Fruit fly (Drosophila melanogaster) S2 (cell line): Measurements from ENCODE around the gene Dlc90F.

Experiments used
- CG8478 ChIP-seq: fragments of >200 bp; optimal IDR thresholded peaks from 2 replicates; lab custom pipeline; 2018
- CTCF ChIP-seq, 2 experiments: fragments of >200 bp; optimal IDR thresholded peaks; 2 replicates each; lab custom pipeline; 2018

Dlc90F gene

DNA sequence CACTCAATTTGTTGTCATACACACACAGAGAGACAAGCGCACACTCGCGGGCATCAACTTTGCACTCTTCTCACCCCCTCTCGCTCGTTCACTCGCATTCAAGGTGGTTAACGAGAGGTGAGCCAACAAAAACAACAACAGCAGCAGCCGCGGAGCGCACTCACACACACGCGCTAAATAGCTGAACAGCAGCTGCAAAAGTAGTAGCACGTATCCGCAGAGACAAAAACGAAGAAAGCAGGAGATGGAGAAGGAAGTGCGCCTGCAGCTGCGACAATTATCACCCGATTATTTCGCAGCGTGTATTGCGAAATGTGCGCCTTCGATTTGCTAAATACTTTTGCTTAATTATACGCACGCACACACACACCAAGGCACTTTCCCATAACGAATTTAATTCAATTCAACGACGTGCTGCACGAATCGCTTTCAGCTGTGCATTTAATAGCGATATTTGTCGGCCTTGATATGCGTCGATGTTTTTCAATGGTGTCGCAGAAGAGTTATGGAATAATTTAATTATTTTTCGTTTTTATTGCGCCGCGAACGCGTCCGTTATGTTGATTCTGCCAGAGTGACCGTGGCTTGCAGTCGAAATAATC, 630 bp upstream of the Dlc90F start:
- TF ChIP-seq CTCF (optimal IDR thresholded peaks at IDR 0.05; lab: Kevin White, UChicago) (no peak), CG8478 (lab: Kevin White, UChicago) (no peak)

DNA sequence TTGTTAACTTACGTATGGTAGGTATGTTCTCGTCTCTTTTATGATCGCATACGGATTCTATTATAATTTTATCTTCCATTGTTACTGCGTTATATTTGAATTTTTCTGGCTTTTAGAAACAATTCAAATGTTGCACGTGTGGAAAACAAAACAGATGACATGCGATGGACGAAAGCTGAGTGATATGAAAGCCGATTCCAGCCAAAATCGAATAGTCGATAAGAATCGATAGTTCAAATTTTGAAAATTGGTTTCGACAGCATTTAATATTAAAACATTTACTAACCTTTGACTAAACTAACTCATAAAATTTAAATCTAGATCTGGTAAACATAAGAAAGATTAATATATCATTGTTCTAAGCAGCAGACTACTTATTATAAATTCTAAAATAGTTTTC, 2.5 kb downstream of the Dlc90F start, which contains the start of gene Polr1E:
TSS of gene Polr1E (minus strand) at position 160 of the 400 bp plus-strand sequence.
- no peak for TF ChIP-seq CTCF (optimal IDR thresholded peaks at IDR 0.05; lab: Kevin White, UChicago)

DNA sequence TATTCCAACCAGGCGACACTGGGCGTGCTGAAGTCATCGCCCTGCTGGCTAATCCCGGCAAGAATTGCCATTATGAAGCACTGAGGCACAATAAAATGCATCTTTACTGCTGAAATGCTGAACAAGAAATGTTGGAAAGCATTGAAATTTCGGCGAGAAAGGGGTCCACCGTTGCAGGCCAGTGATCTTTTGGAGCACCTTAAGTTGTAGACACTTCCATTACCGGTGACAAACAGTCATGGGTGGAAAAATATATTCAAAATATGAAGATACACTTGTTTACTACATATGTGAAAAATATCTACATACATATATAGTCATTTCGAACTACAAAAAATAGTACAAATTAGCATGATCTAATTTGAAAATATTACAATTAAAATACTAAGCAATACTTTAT, 3.7 kb downstream of the Dlc90F start, which contains the start of gene CG7126:
TSS of gene CG7126 (minus strand) at position 101 of the 400 bp plus-strand sequence.
- TF ChIP-seq CG8478 (lab: Kevin White, UChicago) (no peak), CTCF (optimal IDR thresholded peaks at IDR 0.05; lab: Kevin White, UChicago) (no peak)

DNA sequence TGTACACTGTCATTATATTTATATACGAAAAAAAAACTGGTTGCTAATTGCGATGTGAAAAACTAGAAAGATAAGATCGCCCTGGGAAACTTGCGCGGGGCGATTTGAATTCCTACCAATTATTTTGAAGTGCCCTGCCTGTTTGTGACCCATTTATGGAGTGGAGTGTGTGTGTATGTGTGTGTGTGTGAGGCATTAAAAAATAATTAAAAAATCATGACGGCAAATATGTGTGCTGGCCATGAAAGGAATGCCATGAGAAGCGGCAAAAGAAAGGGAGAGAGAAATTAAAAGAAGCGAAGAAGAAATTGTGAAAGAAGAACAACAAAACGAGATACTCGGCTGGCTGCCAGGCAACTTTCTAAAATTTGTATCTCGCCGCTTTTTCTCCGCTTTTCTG, 10.9 kb downstream of the Dlc90F start:
- TF ChIP-seq CTCF (optimal IDR thresholded peaks at IDR 0.05; lab: Kevin White, UChicago): no peak
- TF ChIP-seq CG8478 (lab: Kevin White, UChicago): no peak

DNA sequence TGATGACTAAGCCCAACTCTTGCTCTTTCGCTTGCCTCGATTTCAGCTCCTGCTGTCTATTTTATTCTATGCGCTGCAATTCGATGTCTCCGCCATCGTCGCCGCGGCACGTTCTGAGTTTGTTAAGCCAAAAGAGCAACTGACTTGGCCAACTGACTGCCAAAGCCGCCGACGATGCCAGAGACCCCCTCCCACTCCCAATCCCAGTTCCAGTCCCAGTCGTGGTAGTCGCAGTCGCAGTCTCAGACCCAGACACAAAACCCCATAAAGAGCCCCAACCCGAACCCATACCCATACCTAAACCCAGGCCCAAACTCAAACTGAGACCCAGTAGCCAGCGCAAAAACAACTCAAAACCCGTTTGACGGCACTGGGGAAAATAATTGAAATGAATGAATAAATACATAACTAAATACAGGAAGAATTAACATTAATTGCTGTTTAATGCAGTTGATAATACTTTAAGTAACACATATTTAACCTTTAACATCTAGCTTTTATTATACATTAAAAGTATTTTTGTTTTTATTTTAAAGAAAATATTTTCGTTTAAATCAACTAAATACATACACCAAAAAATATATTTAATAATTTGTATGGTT, 11.8 kb downstream of the Dlc90F start:
- no peak for TF ChIP-seq CTCF (optimal IDR thresholded peaks at IDR 0.05; lab: Kevin White, UChicago)
- TF ChIP-seq CG8478 (lab: Kevin White, UChicago): no peak

DNA sequence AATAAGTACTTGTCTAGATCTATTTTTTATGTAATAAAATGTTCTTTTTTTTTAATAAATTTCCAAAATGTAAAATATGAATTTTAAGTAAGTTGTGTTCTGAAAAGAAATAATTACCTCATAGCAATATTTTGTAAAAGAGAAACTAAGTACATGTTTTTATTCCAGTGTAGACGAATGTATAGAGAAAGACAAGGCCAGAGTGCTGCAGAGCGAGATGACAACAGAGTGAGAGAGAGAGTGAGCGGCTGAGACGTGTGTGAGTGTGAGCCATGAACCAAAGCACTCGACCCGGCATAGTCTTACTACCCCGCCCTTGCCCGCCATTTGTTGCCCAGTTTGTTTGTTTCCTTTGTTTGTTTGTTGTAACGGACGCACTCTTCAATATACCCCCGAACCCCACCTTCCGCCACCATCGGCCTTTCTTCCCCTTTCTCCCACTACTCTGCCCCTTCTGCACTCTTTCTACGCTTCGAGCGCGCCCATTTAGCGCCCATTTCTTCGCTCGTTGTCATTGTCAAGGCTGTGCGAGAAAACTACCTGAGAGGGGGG, 12.4 kb downstream of the Dlc90F start:
- TF ChIP-seq CG8478 (lab: Kevin White, UChicago) (no peak), CTCF (optimal IDR thresholded peaks at IDR 0.05; lab: Kevin White, UChicago) (no peak)

DNA sequence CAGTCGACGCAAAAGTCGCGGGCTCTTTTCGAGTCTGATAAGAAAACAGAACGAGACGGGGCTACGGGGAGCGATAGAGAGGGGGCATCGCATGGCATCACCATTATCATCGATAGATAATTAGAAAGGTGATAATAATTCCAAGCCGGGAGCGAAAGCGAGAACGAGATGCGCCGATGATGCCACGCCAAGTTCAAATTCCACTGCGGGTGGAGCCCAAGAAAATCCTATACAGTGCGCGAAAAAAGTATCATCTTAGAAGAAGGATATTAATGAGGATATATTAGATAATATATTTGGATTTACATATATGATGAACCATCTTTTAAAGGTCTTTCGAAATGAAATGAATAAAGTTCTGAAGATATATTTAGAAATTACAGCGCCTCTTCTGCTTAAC, 13.7 kb downstream of the Dlc90F start:
- no peak for TF ChIP-seq CG8478 (lab: Kevin White, UChicago)
- TF ChIP-seq CTCF (optimal IDR thresholded peaks at IDR 0.05; lab: Kevin White, UChicago): no peak

DNA sequence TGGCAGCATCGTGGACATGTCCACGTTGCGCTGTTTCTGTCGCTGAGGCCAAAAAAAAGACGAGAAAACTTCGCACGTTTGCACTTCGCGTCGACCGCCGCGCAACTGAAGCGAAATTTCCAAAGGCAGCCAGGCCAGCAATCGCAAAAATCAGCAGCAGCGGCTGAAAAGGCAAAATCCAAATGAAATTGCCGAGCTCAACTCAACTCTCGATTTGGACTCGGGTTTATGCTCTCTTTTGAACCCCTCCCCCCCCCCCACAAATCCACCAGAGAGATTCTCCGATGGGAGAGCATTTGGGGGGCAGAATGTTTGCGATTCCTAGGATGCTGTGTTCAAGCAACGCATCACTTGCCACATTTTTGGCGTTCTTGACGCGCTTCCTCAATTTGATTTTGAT, 15.3 kb downstream of the Dlc90F start, which contains the start of gene PKD:
TSS of gene PKD (minus strand) at position 88 of the 400 bp plus-strand sequence.
- TF ChIP-seq CG8478 (lab: Kevin White, UChicago): no peak
- TF ChIP-seq CTCF (optimal IDR thresholded peaks at IDR 0.05; lab: Kevin White, UChicago): no peak

DNA sequence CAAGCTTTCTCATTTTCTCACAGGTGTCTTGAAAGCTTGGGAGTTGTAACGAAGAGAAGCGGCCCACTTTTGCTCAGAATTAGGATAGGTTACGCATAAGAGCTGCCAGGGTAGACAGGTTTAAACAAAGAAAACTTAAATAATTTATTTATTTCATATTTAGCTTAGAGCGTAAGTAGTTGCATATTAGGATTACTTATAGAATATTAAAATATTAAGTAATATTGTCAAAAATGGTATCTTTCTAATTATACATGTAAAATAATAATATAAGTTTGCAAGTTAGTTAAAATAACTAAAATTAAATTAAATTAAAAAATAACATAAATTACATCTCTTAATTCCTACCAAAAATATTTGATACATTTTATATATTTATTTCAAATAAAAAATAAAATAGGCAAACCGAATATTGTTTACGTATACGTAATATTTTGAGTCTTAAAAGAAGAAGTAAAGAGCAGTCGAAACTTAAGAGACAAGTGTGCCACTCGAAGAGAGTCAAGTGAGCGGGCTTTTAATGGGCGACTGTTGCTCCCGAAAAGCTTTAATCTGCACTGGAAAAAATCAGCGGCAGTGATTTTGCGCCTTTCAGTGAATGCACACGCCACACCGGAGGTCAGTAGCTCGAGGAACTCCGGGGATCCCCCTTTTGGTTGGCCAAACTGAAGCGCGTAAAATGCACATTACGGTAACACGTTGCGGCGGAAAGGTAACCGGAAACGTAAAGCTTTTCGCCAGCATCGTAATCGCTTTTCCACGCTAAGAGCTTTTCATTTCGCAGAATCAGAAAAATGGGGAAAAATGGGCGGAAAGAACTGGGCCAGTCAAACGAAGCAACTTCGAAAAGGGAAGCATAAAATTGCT, 16.0 kb downstream of the Dlc90F start:
- TF ChIP-seq CG8478 (lab: Kevin White, UChicago) (no peak), CTCF (optimal IDR thresholded peaks at IDR 0.05; lab: Kevin White, UChicago) (no peak)

DNA sequence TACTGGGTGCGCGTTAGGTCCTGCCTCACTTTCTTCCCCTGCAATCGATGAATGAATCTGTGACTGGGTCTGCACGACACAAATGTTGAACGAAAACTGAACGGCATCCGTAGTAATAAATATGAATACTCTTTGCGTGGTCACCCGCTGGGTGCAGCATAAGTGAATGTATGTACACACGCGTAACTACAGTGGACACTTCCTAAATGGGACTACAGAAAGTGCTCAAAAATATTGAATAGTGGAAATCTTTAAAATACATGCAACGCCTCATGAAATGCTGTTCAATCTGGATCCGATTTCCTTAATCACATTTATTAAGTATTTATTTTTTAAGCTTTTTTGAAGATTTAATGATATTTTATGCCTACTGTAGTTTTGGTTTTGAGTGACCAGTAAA, 29.8 kb downstream of the Dlc90F start, which contains the start of gene naz:
TSS of gene naz (minus strand) at position 101 of the 400 bp plus-strand sequence.
- TF ChIP-seq CTCF (optimal IDR thresholded peaks at IDR 0.05; lab: Kevin White, UChicago) (no peak), CG8478 (lab: Kevin White, UChicago) (no peak)

DNA sequence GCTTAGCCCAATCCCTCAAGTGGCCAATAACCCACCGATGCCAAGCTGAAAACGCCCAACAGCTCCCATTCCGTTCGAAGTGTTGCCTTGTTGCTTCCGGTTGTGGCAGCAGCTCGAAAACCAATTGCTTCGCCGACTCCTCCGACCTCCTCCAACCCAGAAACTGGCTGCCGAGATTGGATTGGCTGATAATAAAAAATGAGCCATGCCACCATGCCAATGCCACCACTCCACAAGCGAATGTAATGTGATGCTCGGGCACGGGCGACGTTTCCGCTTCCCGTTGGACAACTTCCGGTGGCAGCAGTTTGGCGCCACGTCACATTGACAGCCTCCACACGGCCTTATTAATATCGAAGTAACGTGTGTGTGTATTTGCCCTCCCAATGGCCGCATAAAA, 39.5 kb downstream of the Dlc90F start:
- no peak for TF ChIP-seq CG8478 (lab: Kevin White, UChicago)
